Worm (Caenorhabditis elegans) whole organism, L1 larva: ENCODE data around the gene nep-18.
"Not testable (repeated sequence)": the region's sequence is repeated elsewhere in the genome, so short reads cannot be mapped to it uniquely, and the experiment has no call there.

ENCODE experiments used
- alr-1 ChIP-seq: fragments of 200-800 bp; sonication (Bioruptor generic); optimal IDR thresholded peaks from 2 replicates; lab custom pipeline; 2018; ENCODE audit warnings: borderline replicate concordance, mild to moderate bottlenecking, missing genetic modification characterization, missing compliant biosample characterization
- ceh-63 ChIP-seq: fragments of 200-800 bp; sonication (Bioruptor generic); optimal IDR thresholded peaks from 2 replicates; lab custom pipeline; 2018; ENCODE audit warnings: mild to moderate bottlenecking, missing genetic modification characterization, missing compliant biosample characterization
- lin-13 ChIP-seq: fragments of 150-350 bp; optimal IDR thresholded peaks from 2 replicates; lab custom pipeline; 2014; ENCODE audit warnings: missing biosample characterization, missing genetic modification reagents, missing genetic modification characterization
- lin-15B ChIP-seq: fragments of 150-350 bp; sonication (generic microtip); optimal IDR thresholded peaks from 3 replicates; lab custom pipeline; 2014; ENCODE audit warnings: missing biosample characterization, missing genetic modification characterization
- mdl-1 ChIP-seq, 2 experiments: fragments of 150-350 bp; optimal IDR thresholded peaks; 2 replicates each; lab custom pipeline; 2014 to 2017; ENCODE audit warnings: missing biosample characterization in 2 of 2, missing genetic modification characterization in 2 of 2, inconsistent platforms in 1 of 2
- nhr-20 ChIP-seq: sonication (generic microtip); optimal IDR thresholded peaks from 2 replicates; lab custom pipeline; 2016; ENCODE audit warnings: mild to moderate bottlenecking, missing genetic modification characterization, missing compliant biosample characterization
- tbx-2 ChIP-seq: sonication (generic microtip); optimal IDR thresholded peaks from 2 replicates; lab custom pipeline; 2016; ENCODE audit warnings: missing genetic modification characterization, missing compliant biosample characterization

DNA sequence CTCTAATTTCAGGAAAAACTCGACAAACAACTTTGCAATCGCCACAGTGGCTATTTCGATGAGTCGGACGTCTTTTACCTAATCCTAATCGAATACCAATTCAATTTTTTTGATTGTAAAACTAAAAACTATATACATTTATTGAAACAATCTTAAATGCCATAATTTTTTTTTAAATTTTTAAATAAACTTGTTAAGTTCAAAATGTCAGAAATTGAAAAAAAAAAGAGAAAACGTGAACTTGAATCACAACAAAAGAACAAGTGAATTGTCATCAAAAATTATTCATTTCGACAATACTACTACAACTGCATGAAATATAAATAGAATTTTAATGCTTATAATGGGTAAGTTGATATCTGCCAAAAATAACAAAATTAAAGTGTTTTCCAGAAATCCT lies 48.4 kb upstream of the nep-18 start, which contains the start of gene D2062.13:
- TF ChIP-seq ceh-63 (GFP tag; lab: Kevin White, UChicago); lin-13 (GFP tag; lab: Kevin White, UChicago); nhr-20 (tag; lab: Kevin White, UChicago); lin-15B; mdl-1 (tag; optimal IDR thresholded peaks at IDR 0.05; lab: Kevin White, UChicago); alr-1 (tag; lab: Kevin White, UChicago); tbx-2: not testable (repeated sequence)
